Worm (Caenorhabditis elegans) whole organism, mixed stage, embryonic: ENCODE results near the gene srh-38.

Experiments used
- ceh-43 ChIP-seq: fragments of 200-800 bp; sonication (Bioruptor generic); optimal IDR thresholded peaks from 2 replicates; lab custom pipeline; 2018; ENCODE audit warnings: mild to moderate bottlenecking, missing genetic modification characterization, moderate library complexity, missing compliant biosample characterization
- nhr-12 ChIP-seq: fragments of 150-350 bp; optimal IDR thresholded peaks from 2 replicates; lab custom pipeline; 2014; ENCODE audit warnings: missing biosample characterization, missing genetic modification characterization
- pha-4 ChIP-seq: fragments of 150-350 bp; optimal IDR thresholded peaks from 2 replicates; lab custom pipeline; 2018; ENCODE audit warnings: missing biosample characterization, missing genetic modification reagents, missing genetic modification characterization

Gene srh-38

DNA sequence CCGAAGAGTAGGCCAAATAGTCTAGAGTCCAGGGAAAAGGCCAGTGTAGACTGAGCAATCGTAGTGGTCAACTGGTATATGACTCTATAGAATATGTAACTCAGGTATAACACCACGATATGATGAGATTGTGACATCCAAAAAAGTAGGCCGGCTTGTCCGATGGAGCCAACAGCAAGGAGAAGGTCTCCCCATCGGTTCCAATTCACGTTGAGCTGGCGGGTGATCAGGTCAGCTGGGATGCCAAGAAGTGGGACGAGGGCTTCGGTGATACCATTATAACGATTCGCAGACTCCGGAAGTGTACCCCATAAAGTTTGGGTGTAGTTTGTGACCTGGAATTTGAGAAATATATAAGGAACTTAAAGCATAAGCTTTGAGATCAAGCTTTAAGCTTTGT is 49.5 kb downstream of the srh-38 start:
- no peak for TF ChIP-seq nhr-12 (tag; lab: Kevin White, UChicago)

DNA sequence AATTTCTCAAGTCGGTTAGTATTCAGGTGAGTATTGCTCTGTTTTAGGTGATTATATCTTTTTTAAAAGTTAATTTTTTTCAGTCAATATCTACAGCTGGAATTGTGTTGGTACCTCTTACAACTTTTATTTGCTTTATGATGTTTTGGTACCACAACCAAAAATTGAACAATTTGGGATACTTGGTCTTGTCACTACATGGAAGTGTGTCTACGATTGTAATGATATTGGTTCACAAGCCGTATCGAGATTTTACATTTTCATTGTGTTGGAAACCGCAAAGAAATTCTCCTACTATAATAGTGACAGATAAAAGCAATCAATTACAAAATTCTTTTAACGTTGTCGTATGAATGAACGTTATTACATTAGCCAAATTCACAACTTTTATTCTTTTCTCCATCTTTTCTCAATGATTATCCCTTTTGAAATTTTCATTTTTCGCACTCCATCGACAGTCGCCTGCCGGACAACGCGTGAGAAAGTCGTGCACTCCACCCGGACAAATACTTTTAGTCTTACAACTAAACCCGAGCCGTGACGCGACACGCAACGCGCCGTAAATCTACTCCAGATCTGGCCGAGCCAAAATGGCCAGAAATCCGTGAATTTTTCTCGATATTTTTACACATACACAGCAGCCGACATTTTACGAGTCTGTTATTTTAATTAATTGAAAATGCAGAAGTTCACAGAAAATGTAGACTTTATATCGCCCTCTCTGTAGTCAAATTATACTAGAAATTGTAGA is 50.6 kb downstream of the srh-38 start:
- TF ChIP-seq pha-4 (tag; lab: Kevin White, UChicago) (no peak), ceh-43 (GFP tag; lab: Kevin White, UChicago) (no peak), nhr-12 (tag; lab: Kevin White, UChicago) (no peak)
